Fruit fly (Drosophila melanogaster): ENCODE results near the gene CalpC.

CalpC gene

DNA sequence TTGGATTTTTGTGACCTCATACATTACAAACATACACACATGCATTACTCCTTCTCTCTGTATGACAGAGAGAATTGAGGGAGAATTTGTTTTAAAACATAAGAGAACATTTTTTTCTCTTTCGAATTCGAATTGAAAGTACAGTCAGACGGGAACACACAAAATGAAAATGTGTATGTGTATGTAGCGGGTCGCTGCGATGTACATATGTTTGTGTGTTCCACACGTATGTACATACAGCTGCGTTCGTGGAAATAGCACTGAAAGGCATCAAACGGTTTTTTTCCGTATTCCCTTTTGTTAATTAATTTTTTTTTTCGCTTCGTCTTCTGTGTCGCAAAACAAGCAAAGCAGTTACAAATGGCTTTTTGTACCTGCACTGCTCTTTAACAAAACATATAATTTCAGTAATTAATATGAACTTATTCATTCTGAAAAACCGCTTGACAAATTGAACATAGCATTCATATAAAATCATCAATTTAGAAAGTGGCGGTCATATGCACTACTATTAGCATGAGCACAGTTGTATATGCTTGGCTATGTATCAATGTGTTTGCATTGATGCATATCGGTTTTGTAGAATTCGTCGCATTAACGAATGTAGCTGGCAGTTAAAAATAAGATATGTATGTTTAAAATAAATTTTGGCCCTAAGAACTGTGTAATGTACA is 7.2 kb downstream of the CalpC start (continued):
- TF ChIP-seq CoRest (tag; optimal IDR thresholded peaks at IDR 0.05) (peak; percentile 99), CG13775 (GFP tag; optimal IDR thresholded peaks at IDR 0.05) (peak; percentile 96), CG12299 (tag; optimal IDR thresholded peaks at IDR 0.05) (peak; percentile 96), nmo (GFP tag; optimal IDR thresholded peaks at IDR 0.05) (peak; percentile 98), CG9437 (GFP tag; optimal IDR thresholded peaks at IDR 0.05) (peak; percentile 94), croc (GFP tag; conservative IDR thresholded peaks at IDR 0.05) (peak; percentile 92), dati (GFP tag; IDR thresholded peaks at IDR 0.05) (0 out of 2 replicates have a peak, but pooled peaks have one; percentile 37), CG30403 (GFP tag; optimal IDR thresholded peaks at IDR 0.05) (peak; percentile 96), vfl (GFP tag; optimal IDR thresholded peaks at IDR 0.05) (peak; percentile 93), grn (GFP tag; optimal IDR thresholded peaks at IDR 0.05) (peak; percentile 91), CG17912 (GFP tag; optimal IDR thresholded peaks at IDR 0.05) (peak; percentile 91), Optix (GFP tag; IDR thresholded peaks at IDR 0.05) (peak; percentile 91), mirr (GFP tag; optimal IDR thresholded peaks at IDR 0.05) (peak; percentile 96), B-H2 (GFP tag; optimal IDR thresholded peaks at IDR 0.05) (peak; percentile 94), CG1832 (GFP tag; optimal IDR thresholded peaks at IDR 0.05) (no peak), ewg (GFP tag; optimal IDR thresholded peaks at IDR 0.05) (peak; percentile 91), B-H1 (GFP tag; IDR thresholded peaks at IDR 0.05) (peak; percentile 86), lilli (GFP tag; optimal IDR thresholded peaks at IDR 0.05) (peak; percentile 97), cato (GFP tag; optimal IDR thresholded peaks at IDR 0.05; ENCODE audit: borderline replicate concordance) (peak; percentile 87), gem (tag; optimal IDR thresholded peaks at IDR 0.05) (peak; percentile 98), nerfin-1 (tag; optimal IDR thresholded peaks at IDR 0.05) (peak; percentile 95), cg (GFP tag; optimal IDR thresholded peaks at IDR 0.05) (peak; percentile 87), pita (GFP tag; optimal IDR thresholded peaks at IDR 0.05) (no peak), CG9215 (GFP tag; IDR thresholded peaks at IDR 0.05) (peak; percentile 91), Fer2 (tag; optimal IDR thresholded peaks at IDR 0.05) (peak; percentile 89), HmgD (GFP tag; optimal IDR thresholded peaks at IDR 0.05) (peak; percentile 88), bab2 (GFP tag; optimal IDR thresholded peaks at IDR 0.05) (peak; percentile 95), hbn (GFP tag; IDR thresholded peaks at IDR 0.05; ENCODE audit: partially characterized antibody) (no peak), ap (GFP tag; IDR thresholded peaks at IDR 0.05) (peak; percentile 73), Hand (GFP tag; optimal IDR thresholded peaks at IDR 0.05) (peak; percentile 96), CG4617 (GFP tag; optimal IDR thresholded peaks at IDR 0.05; ENCODE audit: borderline replicate concordance) (peak; percentile 54), dan (GFP tag; IDR thresholded peaks at IDR 0.05) (no peak), CG8290 (GFP tag; optimal IDR thresholded peaks at IDR 0.05) (peak; percentile 79), CG8290 (tag; optimal IDR thresholded peaks at IDR 0.05) (peak; percentile 88 to 89), h (optimal IDR thresholded peaks at IDR 0.05) (no peak), Sox102F (GFP tag; optimal IDR thresholded peaks at IDR 0.05) (peak; percentile 95), fd64A (GFP tag; optimal IDR thresholded peaks at IDR 0.05) (peak; percentile 93), CrebB (tag; optimal IDR thresholded peaks at IDR 0.05) (peak; percentile 94), Nf-YC (tag; optimal IDR thresholded peaks at IDR 0.05) (peak; percentile 89), run (tag; optimal IDR thresholded peaks at IDR 0.05) (peak; percentile 95), Ada2b (GFP tag; IDR thresholded peaks at IDR 0.05) (peak; percentile 88), fd3F (GFP tag; optimal IDR thresholded peaks at IDR 0.05) (peak; percentile 94), Ets65A (GFP tag) (peak; percentile 99), wor (GFP tag; IDR thresholded peaks at IDR 0.05) (peak; percentile 87), CG3838 (GFP tag; optimal IDR thresholded peaks at IDR 0.05) (peak; percentile 90), CG4820 (GFP tag; optimal IDR thresholded peaks at IDR 0.05) (peak; percentile 90), CG1529 (GFP tag; optimal IDR thresholded peaks at IDR 0.05) (peak; percentile 95), CG17361 (GFP tag; IDR thresholded peaks at IDR 0.05) (peak; percentile 98), sens (GFP tag) (peak; percentile 99), NK7.1 (GFP tag; optimal IDR thresholded peaks at IDR 0.05) (peak; percentile 94), CG11398 (GFP tag; optimal IDR thresholded peaks at IDR 0.05) (peak; percentile 94)
